Fruit fly (Drosophila melanogaster): Measurements from ENCODE around the gene CG12091.

Gene CG12091

dm6 chr3L:1558178-1558788 lies 21.6 kb upstream of the CG12091 start, which contains the start of the genes Pex10 and CG12099 (continued):
- no peak for TF ChIP-seq dsf (GFP tag; optimal IDR thresholded peaks at IDR 0.05; ENCODE audit: borderline replicate concordance)
- TF ChIP-seq dl (GFP tag; optimal IDR thresholded peaks at IDR 0.05; ENCODE audit: insufficient read depth in 1 of 2, partially characterized antibody in 2 of 2) = no peak
- peak; percentile 61 for TF ChIP-seq GATAd (GFP tag; optimal IDR thresholded peaks at IDR 0.05)
- TF ChIP-seq rgr (GFP tag; optimal IDR thresholded peaks at IDR 0.05) = peak; percentile 90

dm6 chr3L:1553193-1553592 lies 16.6 kb upstream of the CG12091 start, which contains the start of gene Pcyt2:
Pcyt2 (plus strand) TSS chr3L:1553493.
- TF ChIP-seq dsf (GFP tag; optimal IDR thresholded peaks at IDR 0.05; ENCODE audit: borderline replicate concordance) (no peak), Abd-B (GFP tag; optimal IDR thresholded peaks at IDR 0.05) (no peak), tai (GFP tag; optimal IDR thresholded peaks at IDR 0.05) (no peak), GATAd (GFP tag; optimal IDR thresholded peaks at IDR 0.05) (no peak), CG32264 (GFP tag; optimal IDR thresholded peaks at IDR 0.05) (no peak), N (GFP tag; optimal IDR thresholded peaks at IDR 0.05) (no peak), br (GFP tag; optimal IDR thresholded peaks at IDR 0.05) (no peak), rgr (GFP tag; optimal IDR thresholded peaks at IDR 0.05) (no peak), Rel (GFP tag; optimal IDR thresholded peaks at IDR 0.05) (no peak), Rel (tag; optimal IDR thresholded peaks at IDR 0.05) (no peak)

dm6 chr3L:1550914-1551313 lies 14.3 kb upstream of the CG12091 start:
- TF ChIP-seq br (GFP tag; optimal IDR thresholded peaks at IDR 0.05) = no peak
- TF ChIP-seq tai (GFP tag; optimal IDR thresholded peaks at IDR 0.05) = no peak
- TF ChIP-seq Jra (GFP tag; optimal IDR thresholded peaks at IDR 0.05) = no peak
- no peak for TF ChIP-seq rgr (GFP tag; optimal IDR thresholded peaks at IDR 0.05)
- no peak for TF ChIP-seq OdsH (GFP tag; optimal IDR thresholded peaks at IDR 0.05)
- TF ChIP-seq Dif (GFP tag; optimal IDR thresholded peaks at IDR 0.05; ENCODE audit: partially characterized antibody) = no peak
- TF ChIP-seq CG9705 (GFP tag; optimal IDR thresholded peaks at IDR 0.05) = no peak
- TF ChIP-seq Dfd (GFP tag; optimal IDR thresholded peaks at IDR 0.05) = no peak
- no peak for TF ChIP-seq Sp1 (GFP tag; optimal IDR thresholded peaks at IDR 0.05)
- TF ChIP-seq psq (GFP tag; optimal IDR thresholded peaks at IDR 0.05) = no peak
- TF ChIP-seq N (GFP tag; optimal IDR thresholded peaks at IDR 0.05) = no peak
- no peak for TF ChIP-seq dsf (GFP tag; optimal IDR thresholded peaks at IDR 0.05; ENCODE audit: borderline replicate concordance)
- TF ChIP-seq brk (GFP tag; optimal IDR thresholded peaks at IDR 0.05) = no peak
- TF ChIP-seq Hr83 (GFP tag; optimal IDR thresholded peaks at IDR 0.05; ENCODE audit: poor library complexity, severe bottlenecking) = no peak
- TF ChIP-seq woc (GFP tag; optimal IDR thresholded peaks at IDR 0.05) = no peak
- no peak for TF ChIP-seq jim (GFP tag; optimal IDR thresholded peaks at IDR 0.05)
- TF ChIP-seq h (GFP tag; optimal IDR thresholded peaks at IDR 0.05) = no peak
- no peak for TF ChIP-seq usp (GFP tag; optimal IDR thresholded peaks at IDR 0.05)
- TF ChIP-seq Vsx2 (GFP tag; optimal IDR thresholded peaks at IDR 0.05; ENCODE audit: partially characterized antibody) = no peak

- TF ChIP-seq Jra (GFP tag; optimal IDR thresholded peaks at IDR 0.05) (no peak), OdsH (GFP tag; optimal IDR thresholded peaks at IDR 0.05) (no peak)
Observed at dm6 chr3L:1549634-1550071, 13.0 kb upstream of the CG12091 start.

- TF ChIP-seq Hnf4 (GFP tag; optimal IDR thresholded peaks at IDR 0.05) = peak; percentile 5
- TF ChIP-seq dmrt93B (GFP tag; optimal IDR thresholded peaks at IDR 0.05) = no peak
- TF ChIP-seq Hr83 (GFP tag; optimal IDR thresholded peaks at IDR 0.05; ENCODE audit: poor library complexity, severe bottlenecking) = peak; percentile 54
- TF ChIP-seq HLH106 (tag; optimal IDR thresholded peaks at IDR 0.05) = no peak
- no peak for TF ChIP-seq usp (GFP tag; optimal IDR thresholded peaks at IDR 0.05)
- no peak for TF ChIP-seq Jra (GFP tag; optimal IDR thresholded peaks at IDR 0.05)
- no peak for TF ChIP-seq Mio (GFP tag; optimal IDR thresholded peaks at IDR 0.05)
- TF ChIP-seq pan (optimal IDR thresholded peaks at IDR 0.05) = no peak
- TF ChIP-seq Dfd (GFP tag; optimal IDR thresholded peaks at IDR 0.05) = no peak
- TF ChIP-seq jim (GFP tag; optimal IDR thresholded peaks at IDR 0.05) = no peak
- TF ChIP-seq woc (GFP tag; optimal IDR thresholded peaks at IDR 0.05) = no peak
- TF ChIP-seq rgr (GFP tag; optimal IDR thresholded peaks at IDR 0.05) = peak; percentile 12
- TF ChIP-seq Myc (optimal IDR thresholded peaks at IDR 0.05) = no peak
- no peak for TF ChIP-seq lola (GFP tag; optimal IDR thresholded peaks at IDR 0.05)
- no peak for TF ChIP-seq psq (GFP tag; optimal IDR thresholded peaks at IDR 0.05)
- no peak for TF ChIP-seq sv (GFP tag; optimal IDR thresholded peaks at IDR 0.05)
- TF ChIP-seq Sp1 (GFP tag; optimal IDR thresholded peaks at IDR 0.05) = no peak
- TF ChIP-seq tai (GFP tag; optimal IDR thresholded peaks at IDR 0.05) = no peak
- TF ChIP-seq N (GFP tag; optimal IDR thresholded peaks at IDR 0.05) = no peak
- TF ChIP-seq fru (GFP tag; optimal IDR thresholded peaks at IDR 0.05) = no peak
- no peak for TF ChIP-seq Hr78 (GFP tag; optimal IDR thresholded peaks at IDR 0.05)
- no peak for TF ChIP-seq Abd-B (GFP tag; optimal IDR thresholded peaks at IDR 0.05)
- no peak for TF ChIP-seq brk (GFP tag; optimal IDR thresholded peaks at IDR 0.05)
- TF ChIP-seq CG32264 (GFP tag; optimal IDR thresholded peaks at IDR 0.05) = no peak
- TF ChIP-seq Rel (GFP tag; optimal IDR thresholded peaks at IDR 0.05) = no peak
- TF ChIP-seq Rel (tag; optimal IDR thresholded peaks at IDR 0.05) = no peak
Observed at dm6 chr3L:1549148-1549547, 12.5 kb upstream of the CG12091 start.
